Fruit fly (Drosophila melanogaster) Kc167 (cell line): Measurements from ENCODE around the gene awd.

ENCODE experiments used
- Myc ChIP-seq: fragments of >200 bp; optimal IDR thresholded peaks from 2 replicates; lab custom pipeline; 2017; ENCODE audit warnings: missing external identifiers
- insv ChIP-seq: fragments of >200 bp; optimal IDR thresholded peaks from 3 replicates; lab custom pipeline; 2018; ENCODE audit warnings: missing external identifiers
- psq ChIP-seq: fragments of >200 bp; optimal IDR thresholded peaks from 2 replicates; lab custom pipeline; 2017; ENCODE audit warnings: missing external identifiers

DNA sequence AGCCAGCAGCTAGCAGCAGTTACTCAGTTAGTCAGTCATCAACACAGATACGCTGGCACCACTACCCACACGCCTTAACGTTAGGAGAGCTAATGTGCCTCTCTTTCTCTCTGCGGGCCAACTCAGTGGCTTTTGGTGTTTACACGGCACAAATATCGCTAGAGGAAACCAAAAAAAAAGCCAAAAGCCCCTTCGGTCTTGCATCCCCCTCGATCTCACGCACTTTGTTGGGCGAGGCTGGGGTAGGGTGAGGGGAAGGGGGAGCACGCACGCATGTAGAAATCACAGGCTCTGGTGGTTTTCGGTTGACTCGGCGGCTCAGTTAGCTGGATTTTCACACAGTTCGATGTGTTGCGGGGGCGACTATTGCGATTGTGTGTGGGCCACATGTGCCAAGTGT is 23.9 kb downstream of the awd start:
- TF ChIP-seq Myc (lab: Kevin White, UChicago), result no peak
- no peak for TF ChIP-seq psq (lab: Kevin White, UChicago)
- TF ChIP-seq insv, result no peak
